Worm (Caenorhabditis elegans) whole organism, late embryonic: ENCODE measurements around the gene hpo-30.
A peak's percentile ranks its signal among the peaks of the same experiment; 100 is the strongest.

Experiments
- F13H6.1 ChIP-seq: sonication (generic microtip); optimal IDR thresholded peaks from 2 replicates; lab custom pipeline; 2016; ENCODE audit warnings: missing genetic modification characterization, missing compliant biosample characterization
- K02D7.2 ChIP-seq: sonication (generic microtip); optimal IDR thresholded peaks from 2 replicates; lab custom pipeline; 2017; ENCODE audit warnings: mild to moderate bottlenecking, missing genetic modification characterization, missing compliant biosample characterization
- K09A11.1 ChIP-seq: sonication (generic microtip); optimal IDR thresholded peaks from 2 replicates; lab custom pipeline; 2017; ENCODE audit warnings: antibody characterized with exemption, mild to moderate bottlenecking, missing genetic modification characterization, missing compliant biosample characterization; ENCODE audit not compliant: insufficient read depth
- ceh-14 ChIP-seq: sonication (generic microtip); optimal IDR thresholded peaks from 2 replicates; lab custom pipeline; 2016; ENCODE audit warnings: missing genotype, missing genetic modification characterization, missing compliant biosample characterization
- ceh-19 ChIP-seq: fragments of 200-800 bp; sonication (Bioruptor generic); optimal IDR thresholded peaks from 2 replicates; lab custom pipeline; 2018; ENCODE audit warnings: mild to moderate bottlenecking, missing genetic modification characterization, missing compliant biosample characterization
- ceh-30 ChIP-seq: fragments of 150-350 bp; optimal IDR thresholded peaks from 2 replicates; lab custom pipeline; 2014; ENCODE audit warnings: missing biosample characterization, missing genetic modification characterization
- ceh-31 ChIP-seq: sonication (generic microtip); optimal IDR thresholded peaks from 2 replicates; lab custom pipeline; 2016; ENCODE audit warnings: missing genetic modification characterization, missing compliant biosample characterization
- ceh-48 ChIP-seq: sonication (generic microtip); optimal IDR thresholded peaks from 2 replicates; lab custom pipeline; 2016; ENCODE audit warnings: missing genetic modification characterization, inconsistent platforms, missing compliant biosample characterization
- ceh-9 ChIP-seq: sonication (generic microtip); optimal IDR thresholded peaks from 2 replicates; lab custom pipeline; 2016; ENCODE audit warnings: mild to moderate bottlenecking, missing genetic modification characterization, inconsistent platforms, missing compliant biosample characterization
- elt-2 ChIP-seq: sonication (generic microtip); optimal IDR thresholded peaks from 2 replicates; lab custom pipeline; 2016; ENCODE audit warnings: missing genetic modification reagents, missing genetic modification characterization, missing compliant biosample characterization
- eyg-1 ChIP-seq: sonication (generic microtip); optimal IDR thresholded peaks from 2 replicates; lab custom pipeline; 2016; ENCODE audit warnings: missing genotype, missing genetic modification characterization, missing compliant biosample characterization
- fkh-10 ChIP-seq: fragments of 150-350 bp; optimal IDR thresholded peaks from 2 replicates; lab custom pipeline; 2014; ENCODE audit warnings: missing biosample characterization, missing genetic modification reagents, missing genetic modification characterization
- hlh-13 ChIP-seq: fragments of 200-800 bp; sonication (Bioruptor generic); optimal IDR thresholded peaks from 2 replicates; lab custom pipeline; 2018; ENCODE audit warnings: mild to moderate bottlenecking, missing genetic modification characterization, missing compliant biosample characterization
- hlh-15 ChIP-seq: sonication (generic microtip); optimal IDR thresholded peaks from 2 replicates; lab custom pipeline; 2016; ENCODE audit warnings: missing genetic modification characterization, missing compliant biosample characterization
- hlh-30 ChIP-seq: sonication (generic microtip); optimal IDR thresholded peaks from 2 replicates; lab custom pipeline; 2017; ENCODE audit warnings: antibody characterized with exemption, missing genetic modification characterization, missing compliant biosample characterization; ENCODE audit not compliant: insufficient read depth
- hlh-6 ChIP-seq: sonication (generic microtip); optimal IDR thresholded peaks from 2 replicates; lab custom pipeline; 2016; ENCODE audit warnings: missing genotype, missing genetic modification characterization, missing compliant biosample characterization
- hlh-8 ChIP-seq: sonication (generic microtip); optimal IDR thresholded peaks from 2 replicates; lab custom pipeline; 2016; ENCODE audit warnings: missing genotype, missing genetic modification characterization, missing compliant biosample characterization
- lim-6 ChIP-seq: sonication (generic microtip); optimal IDR thresholded peaks from 2 replicates; lab custom pipeline; 2016; ENCODE audit warnings: missing genetic modification characterization, missing compliant biosample characterization
- madf-2 ChIP-seq: sonication (generic microtip); optimal IDR thresholded peaks from 2 replicates; lab custom pipeline; 2017; ENCODE audit warnings: missing genetic modification characterization, missing compliant biosample characterization
- nfya-1 ChIP-seq: sonication (generic microtip); optimal IDR thresholded peaks from 2 replicates; lab custom pipeline; 2017; ENCODE audit warnings: missing genetic modification characterization, mild to moderate bottlenecking, missing compliant biosample characterization, antibody characterized with exemption, moderate library complexity
- nhr-11 ChIP-seq: fragments of 150-350 bp; optimal IDR thresholded peaks from 2 replicates; lab custom pipeline; 2014; ENCODE audit warnings: missing biosample characterization, missing genetic modification characterization
- nhr-232 ChIP-seq: sonication (generic microtip); optimal IDR thresholded peaks from 2 replicates; lab custom pipeline; 2016; ENCODE audit warnings: missing genetic modification characterization, missing compliant biosample characterization
- npax-4 ChIP-seq: sonication (generic microtip); optimal IDR thresholded peaks from 2 replicates; lab custom pipeline; 2016; ENCODE audit warnings: missing genetic modification characterization, missing compliant biosample characterization
- odd-2 ChIP-seq: sonication (generic microtip); optimal IDR thresholded peaks from 2 replicates; lab custom pipeline; 2017; ENCODE audit warnings: antibody characterized with exemption, mild to moderate bottlenecking, missing genetic modification characterization, missing compliant biosample characterization
- pag-3 ChIP-seq: sonication (generic microtip); optimal IDR thresholded peaks from 2 replicates; lab custom pipeline; 2016; ENCODE audit warnings: missing compliant biosample characterization, missing genetic modification characterization, borderline replicate concordance
- pha-2 ChIP-seq: sonication (generic microtip); optimal IDR thresholded peaks from 2 replicates; lab custom pipeline; 2017; ENCODE audit warnings: mild to moderate bottlenecking, missing genetic modification characterization, missing compliant biosample characterization
- pha-4 ChIP-seq: fragments of 150-350 bp; optimal IDR thresholded peaks from 2 replicates; lab custom pipeline; 2018; ENCODE audit warnings: missing biosample characterization, missing genetic modification reagents, missing genetic modification characterization
- pqm-1 ChIP-seq: sonication (generic microtip); optimal IDR thresholded peaks from 2 replicates; lab custom pipeline; 2016; ENCODE audit warnings: missing genetic modification characterization, missing compliant biosample characterization
- rnt-1 ChIP-seq: sonication (generic microtip); optimal IDR thresholded peaks from 2 replicates; lab custom pipeline; 2016; ENCODE audit warnings: missing genetic modification characterization, missing compliant biosample characterization
- syd-9 ChIP-seq: sonication (generic microtip); optimal IDR thresholded peaks from 2 replicates; lab custom pipeline; 2016; ENCODE audit warnings: mild to moderate bottlenecking, missing genetic modification characterization, moderate library complexity, missing compliant biosample characterization
- tbx-2 ChIP-seq: sonication (generic microtip); optimal IDR thresholded peaks from 2 replicates; lab custom pipeline; 2016; ENCODE audit warnings: missing genetic modification characterization, missing compliant biosample characterization
- tbx-7 ChIP-seq: sonication (generic microtip); optimal IDR thresholded peaks from 2 replicates; lab custom pipeline; 2016; ENCODE audit warnings: missing genotype, missing genetic modification characterization, missing compliant biosample characterization
- ttx-3 ChIP-seq: sonication (generic microtip); optimal IDR thresholded peaks from 2 replicates; lab custom pipeline; 2016; ENCODE audit warnings: missing genetic modification reagents, missing genetic modification characterization, missing compliant biosample characterization
- unc-3 ChIP-seq, 2 experiments: fragments of 200-800 bp in 1 of 2; sonication (Bioruptor generic) in 1 of 2; sonication (generic microtip) in 1 of 2; conservative IDR thresholded peaks in 1 of 2; optimal IDR thresholded peaks in 1 of 2; 2 replicates each; pipeline versions ENCODE4 v1.3.6 to Lab custom; 2016 to 2022; ENCODE audit warnings: missing compliant biosample characterization in 2 of 2, missing genetic modification characterization in 2 of 2, missing genetic modification reagents in 1 of 2
- unc-42 ChIP-seq: sonication (generic microtip); optimal IDR thresholded peaks from 2 replicates; lab custom pipeline; 2016; ENCODE audit warnings: missing genotype, missing genetic modification characterization, missing compliant biosample characterization
- unc-55 ChIP-seq: sonication (generic microtip); optimal IDR thresholded peaks from 2 replicates; lab custom pipeline; 2017; ENCODE audit warnings: missing biosample characterization, missing genetic modification reagents, missing genetic modification characterization
- ztf-16 ChIP-seq: sonication (generic microtip); optimal IDR thresholded peaks from 2 replicates; lab custom pipeline; 2017; ENCODE audit warnings: missing genetic modification characterization, missing compliant biosample characterization

The hpo-30 gene

ce11 chrV:12300166-12300565 is 10.0 kb downstream of the hpo-30 start:
- no peak for TF ChIP-seq tbx-2 (tag; lab: Kevin White, UChicago)
- TF ChIP-seq tbx-7 (tag; lab: Kevin White, UChicago): no peak
- no peak for TF ChIP-seq unc-55
- TF ChIP-seq ttx-3: no peak
- TF ChIP-seq ceh-30 (tag; lab: Kevin White, UChicago): peak; percentile 19
- TF ChIP-seq pha-4: no peak
- TF ChIP-seq madf-2: no peak
- TF ChIP-seq ceh-48 (tag; lab: Kevin White, UChicago): no peak
- no peak for TF ChIP-seq ceh-31 (tag; lab: Kevin White, UChicago)
- TF ChIP-seq ceh-19 (GFP tag; lab: Kevin White, UChicago): no peak
- TF ChIP-seq K09A11.1 (tag; lab: Kevin White, UChicago): no peak
- TF ChIP-seq elt-2 (tag; lab: Kevin White, UChicago): peak; percentile 23
- TF ChIP-seq nfya-1 (tag; lab: Kevin White, UChicago): peak; percentile 55
- no peak for TF ChIP-seq hlh-8 (tag; lab: Kevin White, UChicago)
- TF ChIP-seq odd-2: no peak
- TF ChIP-seq hlh-30: peak; percentile 68
- TF ChIP-seq fkh-10 (GFP tag; lab: Kevin White, UChicago): no peak
- TF ChIP-seq hlh-6 (tag; lab: Kevin White, UChicago): no peak
- TF ChIP-seq npax-4 (tag; lab: Kevin White, UChicago): no peak
- no peak for TF ChIP-seq F13H6.1
- no peak for TF ChIP-seq pha-2 (tag; lab: Kevin White, UChicago)
- no peak for TF ChIP-seq hlh-15 (tag; lab: Kevin White, UChicago)
- no peak for TF ChIP-seq ceh-9
- no peak for TF ChIP-seq lim-6

DNA sequence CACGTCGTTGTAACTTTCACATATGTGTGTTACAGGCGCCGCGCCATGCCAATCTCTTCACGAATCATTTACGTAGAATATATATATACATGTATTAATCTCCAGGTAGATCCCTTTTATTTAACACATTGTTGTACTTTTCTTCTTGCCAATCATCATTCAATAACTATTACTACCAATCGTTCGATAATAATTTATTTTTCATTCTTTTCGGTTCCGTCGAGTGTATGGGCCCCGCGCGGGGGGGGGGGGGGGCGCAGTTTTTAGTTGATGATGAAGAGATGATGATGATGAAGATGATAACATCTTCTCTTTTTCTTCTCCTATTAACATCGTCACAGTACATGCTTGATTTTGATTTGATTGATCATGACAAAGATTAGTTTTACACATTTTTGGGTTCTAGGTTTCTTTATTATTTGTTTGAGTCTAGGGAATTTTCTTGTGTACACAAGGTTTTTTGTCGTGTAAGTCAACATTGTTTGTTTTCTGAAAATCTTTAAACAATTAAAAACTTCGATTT is 10.9 kb downstream of the hpo-30 start:
- TF ChIP-seq K02D7.2 (tag; lab: Kevin White, UChicago) (no peak), pqm-1 (tag; lab: Kevin White, UChicago) (no peak), hlh-13 (GFP tag; lab: Kevin White, UChicago) (no peak), nhr-232 (tag; lab: Kevin White, UChicago) (no peak), syd-9 (tag; lab: Kevin White, UChicago) (no peak), odd-2 (no peak), lim-6 (no peak), rnt-1 (tag; lab: Kevin White, UChicago) (no peak)
- TF ChIP-seq, all 69 proteins: peak for 0

ce11 chrV:12298184-12298583 is 12.0 kb downstream of the hpo-30 start:
- TF ChIP-seq pha-2 (tag; lab: Kevin White, UChicago) (no peak), eyg-1 (tag; lab: Kevin White, UChicago) (no peak), hlh-13 (GFP tag; lab: Kevin White, UChicago) (no peak), unc-42 (tag; lab: Kevin White, UChicago) (no peak), pag-3 (tag; lab: Kevin White, UChicago) (no peak), ztf-16 (no peak), nhr-11 (tag; lab: Kevin White, UChicago) (no peak), unc-3 (GFP tag; conservative IDR thresholded peaks at IDR 0.05; lab: Robert Waterston, UW) (no peak), unc-3 (tag; optimal IDR thresholded peaks at IDR 0.05; lab: Kevin White, UChicago) (no peak), hlh-15 (tag; lab: Kevin White, UChicago) (no peak), ceh-14 (tag; lab: Kevin White, UChicago) (no peak), K02D7.2 (tag; lab: Kevin White, UChicago) (no peak), fkh-10 (GFP tag; lab: Kevin White, UChicago) (no peak)
- TF ChIP-seq, all 69 proteins: peak for 0
